Worm (Caenorhabditis elegans) whole organism, mixed stage, embryonic: ENCODE measurements around the gene F56H9.8.

Experiments used
- M03D4.4 ChIP-seq: sonication (generic microtip); optimal IDR thresholded peaks from 2 replicates; lab custom pipeline; 2017; ENCODE audit warnings: mild to moderate bottlenecking, missing genetic modification characterization, missing compliant biosample characterization
- bed-3 ChIP-seq: fragments of 200-800 bp; sonication (Bioruptor generic); optimal IDR thresholded peaks from 3 replicates; lab custom pipeline; 2018; ENCODE audit warnings: mild to moderate bottlenecking, missing genetic modification characterization, moderate library complexity, missing compliant biosample characterization
- ceh-39 ChIP-seq: fragments of 150-350 bp; optimal IDR thresholded peaks from 2 replicates; lab custom pipeline; 2014; ENCODE audit warnings: missing biosample characterization, missing genetic modification characterization
- ceh-43 ChIP-seq: fragments of 200-800 bp; sonication (Bioruptor generic); optimal IDR thresholded peaks from 2 replicates; lab custom pipeline; 2018; ENCODE audit warnings: mild to moderate bottlenecking, missing genetic modification characterization, moderate library complexity, missing compliant biosample characterization
- ces-1 ChIP-seq: fragments of 150-350 bp; optimal IDR thresholded peaks from 2 replicates; lab custom pipeline; 2014; ENCODE audit warnings: missing biosample characterization, missing genetic modification reagents, missing genetic modification characterization
- cnd-1 ChIP-seq: fragments of 200-800 bp; sonication (Bioruptor generic); optimal IDR thresholded peaks from 2 replicates; lab custom pipeline; 2018; ENCODE audit warnings: mild to moderate bottlenecking, missing genetic modification characterization, missing compliant biosample characterization
- drap-1 ChIP-seq: fragments of 200-800 bp; sonication (Bioruptor generic); optimal IDR thresholded peaks from 3 replicates; lab custom pipeline; 2018; ENCODE audit warnings: mild to moderate bottlenecking, missing genetic modification characterization, missing compliant biosample characterization
- elt-1 ChIP-seq: sonication (generic microtip); optimal IDR thresholded peaks from 2 replicates; lab custom pipeline; 2017; ENCODE audit warnings: missing genetic modification characterization, mild to moderate bottlenecking, missing compliant biosample characterization, antibody characterized with exemption, moderate library complexity, borderline replicate concordance; ENCODE audit not compliant: insufficient read depth
- flh-1 ChIP-seq: fragments of 200-800 bp; sonication (Bioruptor generic); optimal IDR thresholded peaks from 2 replicates; lab custom pipeline; 2018; ENCODE audit warnings: mild to moderate bottlenecking, missing genetic modification characterization, moderate library complexity, missing compliant biosample characterization
- ham-2 ChIP-seq: fragments of 200-800 bp; sonication (Bioruptor generic); optimal IDR thresholded peaks from 2 replicates; lab custom pipeline; 2018; ENCODE audit warnings: mild to moderate bottlenecking, missing genetic modification characterization, missing compliant biosample characterization
- hlh-1 ChIP-seq: fragments of 150-350 bp; optimal IDR thresholded peaks from 2 replicates; lab custom pipeline; 2014; ENCODE audit warnings: missing biosample characterization, missing genetic modification reagents, missing genetic modification characterization
- lin-13 ChIP-seq: fragments of 150-350 bp; optimal IDR thresholded peaks from 2 replicates; lab custom pipeline; 2014; ENCODE audit warnings: missing biosample characterization, missing genetic modification characterization
- lin-32 ChIP-seq: fragments of 200-800 bp; sonication (Bioruptor generic); optimal IDR thresholded peaks from 2 replicates; lab custom pipeline; 2018; ENCODE audit warnings: mild to moderate bottlenecking, missing genetic modification characterization, missing compliant biosample characterization
- lsy-2 ChIP-seq: fragments of 150-350 bp; optimal IDR thresholded peaks from 2 replicates; lab custom pipeline; 2014; ENCODE audit warnings: missing biosample characterization, missing genetic modification characterization
- mab-5 ChIP-seq: fragments of 150-350 bp; optimal IDR thresholded peaks from 2 replicates; lab custom pipeline; 2014; ENCODE audit warnings: missing biosample characterization, missing genetic modification characterization
- mep-1 ChIP-seq: fragments of 150-350 bp; optimal IDR thresholded peaks from 2 replicates; lab custom pipeline; 2017; ENCODE audit warnings: missing biosample characterization, missing genetic modification reagents, missing genetic modification characterization, inconsistent platforms
- mls-2 ChIP-seq: sonication (generic microtip); optimal IDR thresholded peaks from 2 replicates; lab custom pipeline; 2016; ENCODE audit warnings: mild to moderate bottlenecking, missing genetic modification characterization, moderate library complexity, missing compliant biosample characterization
- nhr-12 ChIP-seq: fragments of 150-350 bp; optimal IDR thresholded peaks from 2 replicates; lab custom pipeline; 2014; ENCODE audit warnings: missing biosample characterization, missing genetic modification characterization
- nhr-2 ChIP-seq: fragments of 150-350 bp; optimal IDR thresholded peaks from 2 replicates; lab custom pipeline; 2014; ENCODE audit warnings: missing biosample characterization, missing genetic modification characterization
- nhr-237 ChIP-seq: fragments of 150-350 bp; optimal IDR thresholded peaks from 2 replicates; lab custom pipeline; 2014; ENCODE audit warnings: missing biosample characterization, missing genetic modification characterization
- nhr-28 ChIP-seq: fragments of 150-350 bp; optimal IDR thresholded peaks from 2 replicates; lab custom pipeline; 2014; ENCODE audit warnings: missing biosample characterization, missing genetic modification characterization
- nhr-76 ChIP-seq: sonication (generic microtip); optimal IDR thresholded peaks from 2 replicates; lab custom pipeline; 2017; ENCODE audit warnings: missing biosample characterization, missing genetic modification characterization
- pha-4 ChIP-seq: fragments of 150-350 bp; optimal IDR thresholded peaks from 2 replicates; lab custom pipeline; 2018; ENCODE audit warnings: missing biosample characterization, missing genetic modification reagents, missing genetic modification characterization
- sem-2 ChIP-seq: fragments of 200-800 bp; sonication (Bioruptor generic); optimal IDR thresholded peaks from 2 replicates; lab custom pipeline; 2018; ENCODE audit warnings: mild to moderate bottlenecking, missing genetic modification characterization, missing compliant biosample characterization
- sptf-1 ChIP-seq: sonication (generic microtip); optimal IDR thresholded peaks from 2 replicates; lab custom pipeline; 2017; ENCODE audit warnings: mild to moderate bottlenecking, missing genetic modification characterization, moderate library complexity, missing compliant biosample characterization
- tbx-8 ChIP-seq: fragments of 200-800 bp; sonication (Bioruptor generic); optimal IDR thresholded peaks from 2 replicates; lab custom pipeline; 2018; ENCODE audit warnings: mild to moderate bottlenecking, missing genetic modification characterization, moderate library complexity, missing compliant biosample characterization
- unc-120 ChIP-seq: sonication (generic microtip); optimal IDR thresholded peaks from 2 replicates; lab custom pipeline; 2017; ENCODE audit warnings: missing genetic modification characterization, missing compliant biosample characterization; ENCODE audit not compliant: poor library complexity, severe bottlenecking
- unc-39 ChIP-seq: fragments of 150-350 bp; optimal IDR thresholded peaks from 2 replicates; lab custom pipeline; 2014; ENCODE audit warnings: missing biosample characterization, missing genetic modification characterization
- unc-62 ChIP-seq: fragments of 150-350 bp; optimal IDR thresholded peaks from 2 replicates; lab custom pipeline; 2014; ENCODE audit warnings: missing biosample characterization, missing genetic modification reagents, missing genetic modification characterization
- zip-8 ChIP-seq: fragments of 150-350 bp; optimal IDR thresholded peaks from 2 replicates; lab custom pipeline; 2014; ENCODE audit warnings: missing biosample characterization, missing genetic modification characterization
- ztf-11 ChIP-seq: fragments of 150-350 bp; optimal IDR thresholded peaks from 2 replicates; lab custom pipeline; 2014; ENCODE audit warnings: missing biosample characterization, missing genetic modification characterization

F56H9.8 gene

ce11 chrV:12670607-12671006 is 26.0 kb downstream of the F56H9.8 start, which contains the start of gene srx-116:
Gene srx-116 (plus strand): TSS chrV:12670907.
- TF ChIP-seq mab-5 (tag; lab: Kevin White, UChicago) (no peak), flh-1 (GFP tag; lab: Kevin White, UChicago) (no peak), sptf-1 (no peak), hlh-1 (tag; lab: Kevin White, UChicago) (no peak)

ce11 chrV:12673745-12674144 is 29.1 kb downstream of the F56H9.8 start:
- TF ChIP-seq pha-4 (tag; lab: Kevin White, UChicago) (no peak), unc-62 (GFP tag; lab: Kevin White, UChicago) (no peak), unc-39 (tag; lab: Kevin White, UChicago) (no peak), mep-1 (tag; lab: Kevin White, UChicago) (no peak), elt-1 (tag; lab: Kevin White, UChicago) (no peak), sem-2 (GFP tag; lab: Kevin White, UChicago) (no peak), nhr-237 (tag; lab: Kevin White, UChicago) (no peak), unc-120 (no peak), mls-2 (tag; lab: Kevin White, UChicago) (no peak), nhr-12 (tag; lab: Kevin White, UChicago) (no peak), mab-5 (tag; lab: Kevin White, UChicago) (no peak), bed-3 (GFP tag; lab: Kevin White, UChicago) (no peak), tbx-8 (GFP tag; lab: Kevin White, UChicago) (no peak), nhr-28 (no peak), sptf-1 (no peak)

ce11 chrV:12676299-12676698 is 31.7 kb downstream of the F56H9.8 start:
- TF ChIP-seq hlh-1 (tag; lab: Kevin White, UChicago), result no peak
- no peak for TF ChIP-seq mep-1 (tag; lab: Kevin White, UChicago)
- TF ChIP-seq ceh-43, result no peak
- TF ChIP-seq nhr-12 (tag; lab: Kevin White, UChicago), result no peak
- TF ChIP-seq ztf-11 (tag; lab: Kevin White, UChicago), result no peak

- TF ChIP-seq pha-4 (tag; lab: Kevin White, UChicago), result no peak
Observed at ce11 chrV:12679292-12679691, 34.7 kb downstream of the F56H9.8 start.

- TF ChIP-seq ces-1 (GFP tag; lab: Kevin White, UChicago), result no peak
- no peak for TF ChIP-seq pha-4 (tag; lab: Kevin White, UChicago)
- TF ChIP-seq lsy-2 (tag; lab: Kevin White, UChicago), result no peak
- TF ChIP-seq drap-1, result no peak
- TF ChIP-seq nhr-76 (tag; lab: Kevin White, UChicago), result no peak
- TF ChIP-seq unc-39 (tag; lab: Kevin White, UChicago), result no peak
- TF ChIP-seq mls-2 (tag; lab: Kevin White, UChicago), result no peak
- no peak for TF ChIP-seq lin-13 (tag; lab: Kevin White, UChicago)
- TF ChIP-seq, all 35 proteins: peak for 0
Observed at ce11 chrV:12679807-12680206, 35.2 kb downstream of the F56H9.8 start, which contains the start of gene frpr-15. Gene frpr-15 (plus strand): TSS chrV:12680107.

- TF ChIP-seq tbx-8 (GFP tag; lab: Kevin White, UChicago) (no peak), nhr-12 (tag; lab: Kevin White, UChicago) (no peak), ceh-43 (no peak), ces-1 (GFP tag; lab: Kevin White, UChicago) (no peak), nhr-76 (tag; lab: Kevin White, UChicago) (no peak), cnd-1 (tag; lab: Kevin White, UChicago) (no peak), nhr-2 (tag; lab: Kevin White, UChicago) (no peak), nhr-28 (no peak)
Observed at ce11 chrV:12683205-12683604, 38.6 kb downstream of the F56H9.8 start.

- no peak for TF ChIP-seq nhr-237 (tag; lab: Kevin White, UChicago)
- no peak for TF ChIP-seq lsy-2 (tag; lab: Kevin White, UChicago)
- no peak for TF ChIP-seq sem-2 (GFP tag; lab: Kevin White, UChicago)
- TF ChIP-seq mep-1 (tag; lab: Kevin White, UChicago), result no peak
- no peak for TF ChIP-seq elt-1 (tag; lab: Kevin White, UChicago)
- no peak for TF ChIP-seq M03D4.4 (tag; lab: Kevin White, UChicago)
- TF ChIP-seq ham-2 (GFP tag; lab: Kevin White, UChicago), result no peak
- no peak for TF ChIP-seq nhr-2 (tag; lab: Kevin White, UChicago)
- no peak for TF ChIP-seq unc-62 (GFP tag; lab: Kevin White, UChicago)
- no peak for TF ChIP-seq zip-8 (tag; lab: Kevin White, UChicago)
- TF ChIP-seq nhr-28, result no peak
- TF ChIP-seq nhr-76 (tag; lab: Kevin White, UChicago), result no peak
- TF ChIP-seq cnd-1 (tag; lab: Kevin White, UChicago), result no peak
- TF ChIP-seq nhr-12 (tag; lab: Kevin White, UChicago), result no peak
- no peak for TF ChIP-seq lin-32
- no peak for TF ChIP-seq ztf-11 (tag; lab: Kevin White, UChicago)
- TF ChIP-seq drap-1, result no peak
- TF ChIP-seq ceh-39 (tag; lab: Kevin White, UChicago), result no peak
Observed at ce11 chrV:12695155-12695554, 50.6 kb downstream of the F56H9.8 start, which contains the start of gene parn-1. Gene parn-1 (minus strand): TSS chrV:12695255.
